Worm (Caenorhabditis elegans) whole organism, L4/young adult: Measurements from ENCODE around the gene flp-2.

Experiments used
- W03F9.2 ChIP-seq: fragments of 150-350 bp; optimal IDR thresholded peaks from 2 replicates; lab custom pipeline; 2014; ENCODE audit warnings: missing biosample characterization, missing genetic modification characterization
- dao-5 ChIP-seq: sonication (generic microtip); optimal IDR thresholded peaks from 2 replicates; lab custom pipeline; 2016; ENCODE audit warnings: missing genotype, missing genetic modification characterization, moderate library complexity, missing compliant biosample characterization
- him-1 ChIP-seq: sonication (generic microtip); optimal IDR thresholded peaks from 2 replicates; lab custom pipeline; 2016; ENCODE audit warnings: missing genotype, missing genetic modification reagents, missing genetic modification characterization, missing compliant biosample characterization

- TF ChIP-seq him-1 (tag; lab: Kevin White, UChicago) (no peak), W03F9.2 (tag; lab: Kevin White, UChicago) (no peak), dao-5 (no peak)
These were observed 18.6 kb upstream of the flp-2 start for ce11 chrX:10113677-10114076.
